Worm (Caenorhabditis elegans) whole organism, L1 larva: ENCODE measurements around the gene rpl-36.

Experiments used
- C04F5.9 ChIP-seq: sonication (generic microtip); optimal IDR thresholded peaks from 2 replicates; lab custom pipeline; 2016; ENCODE audit warnings: missing genetic modification characterization, missing compliant biosample characterization
- F16B12.6 ChIP-seq: fragments of 150-350 bp; optimal IDR thresholded peaks from 2 replicates; lab custom pipeline; 2014; ENCODE audit warnings: missing biosample characterization, missing genetic modification characterization
- aha-1 ChIP-seq: fragments of 150-350 bp; optimal IDR thresholded peaks from 2 replicates; lab custom pipeline; 2014; ENCODE audit warnings: missing biosample characterization, missing genetic modification characterization
- alr-1 ChIP-seq: fragments of 200-800 bp; sonication (Bioruptor generic); optimal IDR thresholded peaks from 2 replicates; lab custom pipeline; 2018; ENCODE audit warnings: borderline replicate concordance, mild to moderate bottlenecking, missing genetic modification characterization, missing compliant biosample characterization
- aly-2 ChIP-seq: fragments of 150-350 bp; optimal IDR thresholded peaks from 2 replicates; lab custom pipeline; 2014; ENCODE audit warnings: missing biosample characterization, missing genetic modification characterization
- ama-1 ChIP-seq: fragments of 150-350 bp; optimal IDR thresholded peaks from 2 replicates; lab custom pipeline; 2014
- ceh-82 ChIP-seq, 3 experiments: fragments of 150-350 bp in 1 of 3; sonication (generic microtip) in 2 of 3; optimal IDR thresholded peaks; 2 replicates each; lab custom pipeline; 2014 to 2017; ENCODE audit warnings: missing biosample characterization in 3 of 3, missing genetic modification characterization in 3 of 3
- ceh-88 ChIP-seq: fragments of 200-800 bp; sonication (Bioruptor generic); IDR thresholded peaks from 2 replicates; pipeline ENCODE4 v1.3.6; 2022; ENCODE audit warnings: missing genetic modification characterization, missing compliant biosample characterization
- ceh-90 ChIP-seq: sonication (generic microtip); optimal IDR thresholded peaks from 2 replicates; lab custom pipeline; 2016; ENCODE audit warnings: missing genetic modification characterization, missing compliant biosample characterization
- ces-1 ChIP-seq: fragments of 150-350 bp; optimal IDR thresholded peaks from 2 replicates; lab custom pipeline; 2014; ENCODE audit warnings: missing biosample characterization, missing genetic modification reagents, missing genetic modification characterization
- dpl-1 ChIP-seq, 3 experiments: fragments of 150-350 bp in 2 of 3; sonication (generic microtip) in 1 of 3; optimal IDR thresholded peaks; 2 replicates each; lab custom pipeline; 2014 to 2017; ENCODE audit warnings: missing biosample characterization in 3 of 3, missing genetic modification characterization in 3 of 3, missing genetic modification reagents in 3 of 3
- efl-1 ChIP-seq, 4 experiments: fragments of 150-350 bp; optimal IDR thresholded peaks in 3 of 4; peaks in 1 of 4; 1 replicate in 1 of 4; 2 replicates in 3 of 4; lab custom pipeline; 2014; ENCODE audit warnings: missing biosample characterization in 2 of 4, missing genetic modification characterization in 2 of 4, missing genetic modification reagents in 2 of 4
- efl-3 ChIP-seq: fragments of 200-800 bp; sonication (Bioruptor generic); optimal IDR thresholded peaks from 2 replicates; lab custom pipeline; 2018; ENCODE audit warnings: mild to moderate bottlenecking, missing genetic modification characterization, missing compliant biosample characterization
- egl-27 ChIP-seq, 2 experiments: fragments of 150-350 bp in 1 of 2; sonication (generic microtip); optimal IDR thresholded peaks; 3 replicates each; lab custom pipeline; 2017 to 2018; ENCODE audit warnings: missing biosample characterization in 2 of 2, missing genetic modification characterization in 2 of 2, missing genetic modification reagents in 2 of 2
- elt-2 ChIP-seq: sonication (generic microtip); optimal IDR thresholded peaks from 2 replicates; lab custom pipeline; 2016; ENCODE audit warnings: missing genetic modification characterization, mild to moderate bottlenecking, inconsistent platforms, missing compliant biosample characterization, missing genetic modification reagents
- elt-3 ChIP-seq, 6 experiments: fragments of 150-350 bp in 1 of 6; sonication (generic microtip); optimal IDR thresholded peaks; 2 replicates each; lab custom pipeline; 2017 to 2018; ENCODE audit warnings: missing biosample characterization in 6 of 6, missing genetic modification characterization in 6 of 6, inconsistent platforms in 1 of 6
- ets-5 ChIP-seq: fragments of 200-800 bp; sonication (Bioruptor generic); IDR thresholded peaks from 2 replicates; pipeline ENCODE4 v1.3.6; 2022; ENCODE audit warnings: missing genetic modification characterization, missing compliant biosample characterization
- fkh-8 ChIP-seq: sonication (generic microtip); optimal IDR thresholded peaks from 2 replicates; lab custom pipeline; 2016; ENCODE audit warnings: mild to moderate bottlenecking, missing genetic modification characterization, missing compliant biosample characterization
- fos-1 ChIP-seq: fragments of 150-350 bp; optimal IDR thresholded peaks from 2 replicates; lab custom pipeline; 2014; ENCODE audit warnings: missing biosample characterization, missing genetic modification characterization
- hlh-4 ChIP-seq: sonication (generic microtip); optimal IDR thresholded peaks from 2 replicates; lab custom pipeline; 2016; ENCODE audit warnings: mild to moderate bottlenecking, missing genetic modification characterization, missing compliant biosample characterization
- irx-1 ChIP-seq: sonication (generic microtip); optimal IDR thresholded peaks from 2 replicates; lab custom pipeline; 2016; ENCODE audit warnings: missing genetic modification characterization, missing compliant biosample characterization
- isw-1 ChIP-seq: fragments of 200-800 bp; sonication (Bioruptor generic); IDR thresholded peaks from 2 replicates; pipeline ENCODE4 v1.3.6; 2022; ENCODE audit warnings: missing genetic modification characterization, missing compliant biosample characterization
- lin-14 ChIP-seq: fragments of 200-800 bp; sonication (Bioruptor generic); optimal IDR thresholded peaks from 2 replicates; lab custom pipeline; 2018; ENCODE audit warnings: mild to moderate bottlenecking, missing genetic modification characterization, moderate library complexity, missing compliant biosample characterization
- lin-39 ChIP-seq: fragments of 150-350 bp; optimal IDR thresholded peaks from 2 replicates; lab custom pipeline; 2014; ENCODE audit warnings: missing biosample characterization, missing genetic modification reagents, missing genetic modification characterization
- lir-3 ChIP-seq: sonication (generic microtip); optimal IDR thresholded peaks from 2 replicates; lab custom pipeline; 2016; ENCODE audit warnings: mild to moderate bottlenecking, missing genetic modification characterization, moderate library complexity, missing compliant biosample characterization; ENCODE audit not compliant: poor library complexity
- mdl-1 ChIP-seq, 2 experiments: fragments of 150-350 bp; optimal IDR thresholded peaks; 2 replicates each; lab custom pipeline; 2014 to 2017; ENCODE audit warnings: missing biosample characterization in 2 of 2, missing genetic modification characterization in 2 of 2, inconsistent platforms in 1 of 2
- mef-2 ChIP-seq: fragments of 150-350 bp; optimal IDR thresholded peaks from 2 replicates; lab custom pipeline; 2014; ENCODE audit warnings: missing biosample characterization, missing genetic modification characterization
- nhr-11 ChIP-seq: fragments of 150-350 bp; optimal IDR thresholded peaks from 2 replicates; lab custom pipeline; 2014; ENCODE audit warnings: missing biosample characterization, missing genetic modification characterization
- nhr-19 ChIP-seq: fragments of 200-800 bp; sonication (Bioruptor generic); conservative IDR thresholded peaks from 2 replicates; pipeline ENCODE4 v1.3.6; 2022; ENCODE audit warnings: missing genetic modification characterization, missing compliant biosample characterization
- nhr-20 ChIP-seq: sonication (generic microtip); optimal IDR thresholded peaks from 2 replicates; lab custom pipeline; 2016; ENCODE audit warnings: mild to moderate bottlenecking, missing genetic modification characterization, missing compliant biosample characterization
- nhr-237 ChIP-seq: fragments of 150-350 bp; optimal IDR thresholded peaks from 2 replicates; lab custom pipeline; 2014; ENCODE audit warnings: missing biosample characterization, missing genetic modification characterization
- nhr-28 ChIP-seq: fragments of 150-350 bp; optimal IDR thresholded peaks from 2 replicates; lab custom pipeline; 2014; ENCODE audit warnings: missing biosample characterization, missing genetic modification characterization
- nhr-76 ChIP-seq: sonication (generic microtip); optimal IDR thresholded peaks from 2 replicates; lab custom pipeline; 2017; ENCODE audit warnings: missing biosample characterization, missing genetic modification characterization
- nhr-85 ChIP-seq: sonication (generic microtip); peaks from one replicate; lab custom pipeline; 2016; ENCODE audit warnings: missing genetic modification characterization, inconsistent platforms, missing compliant biosample characterization
- skn-1 ChIP-seq: fragments of 150-350 bp; optimal IDR thresholded peaks from 2 replicates; lab custom pipeline; 2014; ENCODE audit warnings: missing biosample characterization, missing genetic modification characterization
- snpc-4 ChIP-seq: fragments of 150-350 bp; optimal IDR thresholded peaks from 2 replicates; lab custom pipeline; 2014; ENCODE audit warnings: missing biosample characterization, missing genetic modification characterization
- snu-23 ChIP-seq: sonication (generic microtip); optimal IDR thresholded peaks from 2 replicates; lab custom pipeline; 2016; ENCODE audit warnings: missing genetic modification characterization, missing compliant biosample characterization
- sox-4 ChIP-seq: sonication (generic microtip); optimal IDR thresholded peaks from 2 replicates; lab custom pipeline; 2016; ENCODE audit warnings: missing genetic modification characterization, missing compliant biosample characterization
- sup-37 ChIP-seq: fragments of 200-800 bp; sonication (Bioruptor generic); optimal IDR thresholded peaks from 2 replicates; lab custom pipeline; 2018; ENCODE audit warnings: mild to moderate bottlenecking, missing genetic modification characterization, missing compliant biosample characterization
- swsn-7 ChIP-seq: sonication (generic microtip); optimal IDR thresholded peaks from 2 replicates; lab custom pipeline; 2016; ENCODE audit warnings: missing genetic modification characterization, missing compliant biosample characterization
- tlp-1 ChIP-seq: fragments of 150-350 bp; optimal IDR thresholded peaks from 2 replicates; lab custom pipeline; 2014; ENCODE audit warnings: missing biosample characterization, missing genetic modification characterization
- unc-130 ChIP-seq: fragments of 150-350 bp; optimal IDR thresholded peaks from 2 replicates; lab custom pipeline; 2017; ENCODE audit warnings: missing biosample characterization, missing genetic modification characterization, inconsistent platforms
- unc-30 ChIP-seq: sonication (generic microtip); optimal IDR thresholded peaks from 2 replicates; lab custom pipeline; 2017; ENCODE audit warnings: missing biosample characterization, missing genetic modification characterization
- unc-86 ChIP-seq: sonication (generic microtip); optimal IDR thresholded peaks from 2 replicates; lab custom pipeline; 2016; ENCODE audit warnings: missing genetic modification characterization, missing compliant biosample characterization
- unc-98 ChIP-seq: fragments of 200-800 bp; sonication (Bioruptor generic); IDR thresholded peaks from 2 replicates; pipeline ENCODE4 v1.3.6; 2022; ENCODE audit warnings: missing genetic modification characterization, missing compliant biosample characterization
- vab-15 ChIP-seq: sonication (generic microtip); optimal IDR thresholded peaks from 2 replicates; lab custom pipeline; 2017; ENCODE audit warnings: missing genotype, mild to moderate bottlenecking, missing genetic modification characterization, missing compliant biosample characterization
- xbp-1 ChIP-seq: sonication (generic microtip); optimal IDR thresholded peaks from 2 replicates; lab custom pipeline; 2016; ENCODE audit warnings: missing genetic modification characterization, missing compliant biosample characterization
- zag-1 ChIP-seq: fragments of 150-350 bp; optimal IDR thresholded peaks from 2 replicates; lab custom pipeline; 2014; ENCODE audit warnings: missing biosample characterization, missing genetic modification characterization
- ztf-11 ChIP-seq, 2 experiments: sonication (generic microtip); optimal IDR thresholded peaks; 2 replicates each; lab custom pipeline; 2016 to 2017; ENCODE audit warnings: missing genetic modification characterization in 2 of 2, missing biosample characterization in 1 of 2, missing compliant biosample characterization in 1 of 2
- ztf-4 ChIP-seq: fragments of 150-350 bp; optimal IDR thresholded peaks from 2 replicates; lab custom pipeline; 2014; ENCODE audit warnings: missing biosample characterization, missing genetic modification characterization

rpl-36 gene

ce11 chrIII:7141285-7141715 lies 38.8 kb upstream of the rpl-36 start (continued):
- peak; percentile 45 for TF ChIP-seq swsn-7 (tag; lab: Kevin White, UChicago)
- no peak for TF ChIP-seq nhr-76 (tag; lab: Kevin White, UChicago)
- no peak for TF ChIP-seq fos-1 (tag; lab: Kevin White, UChicago)
- TF ChIP-seq ama-1 (lab: Kevin White, UChicago): peak; percentile 92
- TF ChIP-seq nhr-19 (GFP tag; lab: Robert Waterston, UW): peak; percentile 75
- TF ChIP-seq elt-3 (tag; optimal IDR thresholded peaks at IDR 0.05; lab: Kevin White, UChicago): no peak
- no peak for TF ChIP-seq ceh-88
- peak in 1 of 3 experiments; percentile 23 for TF ChIP-seq dpl-1 (GFP tag; optimal IDR thresholded peaks at IDR 0.05; lab: Kevin White, UChicago)
- no peak for TF ChIP-seq hlh-4 (tag; lab: Kevin White, UChicago)
- no peak for TF ChIP-seq egl-27 (tag; optimal IDR thresholded peaks at IDR 0.05; lab: Kevin White, UChicago)
- no peak for TF ChIP-seq unc-86 (tag; lab: Kevin White, UChicago)
- TF ChIP-seq ets-5: no peak
- TF ChIP-seq unc-98 (GFP tag; lab: Robert Waterston, UW): no peak
- no peak for TF ChIP-seq xbp-1 (tag; lab: Kevin White, UChicago)
- no peak for TF ChIP-seq alr-1 (tag; lab: Kevin White, UChicago)
- no peak for TF ChIP-seq zag-1 (tag; lab: Kevin White, UChicago)
- TF ChIP-seq mef-2 (tag; lab: Kevin White, UChicago): no peak
- TF ChIP-seq unc-30 (tag; lab: Kevin White, UChicago): no peak
- TF ChIP-seq irx-1 (tag; lab: Kevin White, UChicago): no peak
- peak; percentile 19 to 41 for TF ChIP-seq efl-1 (optimal IDR thresholded peaks at IDR 0.05; lab: Kevin White, UChicago)
- TF ChIP-seq efl-1 (GFP tag; optimal IDR thresholded peaks at IDR 0.05 in 1 of 2; lab: Kevin White, UChicago): peak in 1 of 2 experiments; percentile 96
- peak; percentile 32 for TF ChIP-seq snu-23 (GFP tag; lab: Kevin White, UChicago)
- TF ChIP-seq nhr-11: no peak
- TF ChIP-seq F16B12.6: no peak
- no peak for TF ChIP-seq mdl-1 (tag; optimal IDR thresholded peaks at IDR 0.05; lab: Kevin White, UChicago)
- TF ChIP-seq nhr-237 (tag; lab: Kevin White, UChicago): no peak
- no peak for TF ChIP-seq skn-1 (tag; lab: Kevin White, UChicago)
- no peak for TF ChIP-seq nhr-28 (tag; lab: Kevin White, UChicago)
- no peak for TF ChIP-seq unc-130
- no peak for TF ChIP-seq ces-1 (GFP tag; lab: Kevin White, UChicago)
- TF ChIP-seq nhr-20 (tag; lab: Kevin White, UChicago): peak; percentile 42
- peak; percentile 14 for TF ChIP-seq nhr-85 (tag; lab: Kevin White, UChicago)
- no peak for TF ChIP-seq tlp-1

- TF ChIP-seq nhr-85 (tag; lab: Kevin White, UChicago) (peak; percentile 74), aly-2 (tag; lab: Kevin White, UChicago) (no peak), fos-1 (tag; lab: Kevin White, UChicago) (no peak), ceh-82 (tag; optimal IDR thresholded peaks at IDR 0.05; lab: Kevin White, UChicago) (no peak), ets-5 (no peak), unc-86 (tag; lab: Kevin White, UChicago) (no peak), nhr-28 (tag; lab: Kevin White, UChicago) (no peak), aha-1 (tag; lab: Kevin White, UChicago) (no peak), fkh-8 (tag; lab: Kevin White, UChicago) (no peak), sox-4 (tag; lab: Kevin White, UChicago) (no peak), lin-39 (peak; percentile 17), lin-14 (GFP tag; lab: Kevin White, UChicago) (peak; percentile 35), ztf-4 (tag; lab: Kevin White, UChicago) (no peak), mdl-1 (tag; optimal IDR thresholded peaks at IDR 0.05; lab: Kevin White, UChicago) (no peak), ztf-11 (tag; optimal IDR thresholded peaks at IDR 0.05; lab: Kevin White, UChicago) (no peak), hlh-4 (tag; lab: Kevin White, UChicago) (no peak), vab-15 (tag; lab: Kevin White, UChicago) (no peak), isw-1 (no peak), snpc-4 (tag; lab: Kevin White, UChicago) (peak; percentile 96), sup-37 (GFP tag; lab: Kevin White, UChicago) (no peak), nhr-11 (no peak), ceh-88 (0 out of 2 replicates have a peak, but pooled peaks have one; percentile 29), efl-3 (GFP tag; lab: Kevin White, UChicago) (no peak), F16B12.6 (no peak), mef-2 (tag; lab: Kevin White, UChicago) (no peak), alr-1 (tag; lab: Kevin White, UChicago) (no peak), lir-3 (tag; lab: Kevin White, UChicago) (no peak), zag-1 (tag; lab: Kevin White, UChicago) (no peak), nhr-20 (tag; lab: Kevin White, UChicago) (peak; percentile 40), elt-2 (peak; percentile 41), elt-3 (tag; optimal IDR thresholded peaks at IDR 0.05; lab: Kevin White, UChicago) (no peak), C04F5.9 (tag; lab: Kevin White, UChicago) (no peak), ceh-90 (tag; lab: Kevin White, UChicago) (no peak)
Measured at ce11 chrIII:7142172-7142601, 37.9 kb upstream of the rpl-36 start.
